Worm (Caenorhabditis elegans) whole organism, early embryonic: Measurements from ENCODE around the gene T01D1.3.

ENCODE experiments used
- B0310.2 ChIP-seq: sonication (generic microtip); optimal IDR thresholded peaks from 2 replicates; lab custom pipeline; 2016; ENCODE audit warnings: mild to moderate bottlenecking, missing genetic modification characterization, missing compliant biosample characterization
- F13C5.2 ChIP-seq: sonication (generic microtip); optimal IDR thresholded peaks from 2 replicates; lab custom pipeline; 2017; ENCODE audit warnings: mild to moderate bottlenecking, missing genetic modification characterization, inconsistent platforms, missing compliant biosample characterization
- aly-1 ChIP-seq: sonication (generic microtip); optimal IDR thresholded peaks from 2 replicates; lab custom pipeline; 2016; ENCODE audit warnings: missing genetic modification characterization, missing compliant biosample characterization
- ama-1 ChIP-seq: fragments of 150-350 bp; optimal IDR thresholded peaks from 2 replicates; lab custom pipeline; 2014
- ceh-13 ChIP-seq: fragments of 200-800 bp; sonication (Bioruptor generic); optimal IDR thresholded peaks from 2 replicates; lab custom pipeline; 2018; ENCODE audit warnings: mild to moderate bottlenecking, missing genetic modification characterization, missing compliant biosample characterization
- ceh-36 ChIP-seq: sonication (generic microtip); optimal IDR thresholded peaks from 2 replicates; lab custom pipeline; 2016; ENCODE audit warnings: missing genetic modification characterization, inconsistent platforms, missing compliant biosample characterization
- ets-7 ChIP-seq: sonication (generic microtip); optimal IDR thresholded peaks from 2 replicates; lab custom pipeline; 2016; ENCODE audit warnings: missing genotype, missing genetic modification characterization, missing compliant biosample characterization
- flt-1 ChIP-seq: fragments of 200-800 bp; sonication (Bioruptor generic); IDR thresholded peaks from 2 replicates; pipeline ENCODE4 v1.3.6; 2022; ENCODE audit warnings: missing genetic modification characterization, missing compliant biosample characterization
- hmbx-1 ChIP-seq: sonication (generic microtip); optimal IDR thresholded peaks from 2 replicates; lab custom pipeline; 2016; ENCODE audit warnings: mild to moderate bottlenecking, missing genetic modification characterization, missing compliant biosample characterization
- hmg-4 ChIP-seq: fragments of 200-800 bp; sonication (Bioruptor generic); optimal IDR thresholded peaks from 2 replicates; lab custom pipeline; 2018; ENCODE audit warnings: mild to moderate bottlenecking, missing genetic modification characterization, missing compliant biosample characterization
- hnd-1 ChIP-seq: sonication (generic microtip); optimal IDR thresholded peaks from 2 replicates; lab custom pipeline; 2016; ENCODE audit warnings: missing genetic modification characterization, missing compliant biosample characterization
- pes-1 ChIP-seq: fragments of 200-800 bp; sonication (Bioruptor generic); IDR thresholded peaks from 2 replicates; pipeline ENCODE4 v1.3.6; 2022; ENCODE audit warnings: missing genetic modification reagents, missing genetic modification characterization, missing compliant biosample characterization
- scrt-1 ChIP-seq: fragments of 200-800 bp; sonication (Bioruptor generic); IDR thresholded peaks from 2 replicates; pipeline ENCODE4 v1.3.6; 2022; ENCODE audit warnings: missing genetic modification characterization, missing compliant biosample characterization
- sea-1 ChIP-seq: fragments of 200-800 bp; sonication (Bioruptor generic); conservative IDR thresholded peaks from 2 replicates; pipeline ENCODE4 v1.3.6; 2022; ENCODE audit warnings: missing genetic modification characterization, missing compliant biosample characterization
- tbx-11 ChIP-seq: fragments of 200-800 bp; sonication (Bioruptor generic); IDR thresholded peaks from 2 replicates; pipeline ENCODE4 v1.3.6; 2022; ENCODE audit warnings: missing genetic modification characterization, missing compliant biosample characterization
- tbx-37 ChIP-seq: fragments of 200-800 bp; sonication (Bioruptor generic); conservative IDR thresholded peaks from 2 replicates; pipeline ENCODE4 v1.3.6; 2022; ENCODE audit warnings: missing genetic modification reagents, missing genetic modification characterization, missing compliant biosample characterization
- tra-4 ChIP-seq: sonication (generic microtip); optimal IDR thresholded peaks from 2 replicates; lab custom pipeline; 2017; ENCODE audit warnings: missing genetic modification characterization, missing compliant biosample characterization

T01D1.3 gene

DNA sequence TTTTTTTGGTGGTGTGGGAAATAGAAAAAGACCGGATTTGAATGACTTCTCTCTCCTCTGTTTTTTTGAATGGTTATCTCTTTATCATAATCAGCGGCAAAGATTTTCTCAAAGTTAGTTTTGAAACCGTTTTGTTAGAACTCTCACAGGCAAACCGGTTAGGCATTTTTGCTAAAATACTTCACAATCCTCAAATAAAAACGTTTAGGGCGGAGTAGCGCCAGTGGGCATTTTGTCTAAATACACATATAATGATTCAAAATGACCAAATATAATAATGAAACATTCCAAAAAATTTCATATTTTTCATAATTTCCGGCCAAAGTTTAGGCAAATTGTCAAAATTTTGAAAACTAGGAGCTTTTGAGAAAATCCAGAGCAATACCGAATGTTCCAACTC lies at the start of gene T01D1.3:
Gene T01D1.3, minus strand, starts transcription at position 101 of the 400 bp plus-strand sequence.
- TF ChIP-seq flt-1 (GFP tag; lab: Robert Waterston, UW), result no peak
- no peak for TF ChIP-seq F13C5.2 (tag; lab: Kevin White, UChicago)
- no peak for TF ChIP-seq tbx-11 (GFP tag; lab: Robert Waterston, UW)
- no peak for TF ChIP-seq tbx-37
- TF ChIP-seq tra-4, result no peak
- no peak for TF ChIP-seq aly-1 (tag; lab: Kevin White, UChicago)

DNA sequence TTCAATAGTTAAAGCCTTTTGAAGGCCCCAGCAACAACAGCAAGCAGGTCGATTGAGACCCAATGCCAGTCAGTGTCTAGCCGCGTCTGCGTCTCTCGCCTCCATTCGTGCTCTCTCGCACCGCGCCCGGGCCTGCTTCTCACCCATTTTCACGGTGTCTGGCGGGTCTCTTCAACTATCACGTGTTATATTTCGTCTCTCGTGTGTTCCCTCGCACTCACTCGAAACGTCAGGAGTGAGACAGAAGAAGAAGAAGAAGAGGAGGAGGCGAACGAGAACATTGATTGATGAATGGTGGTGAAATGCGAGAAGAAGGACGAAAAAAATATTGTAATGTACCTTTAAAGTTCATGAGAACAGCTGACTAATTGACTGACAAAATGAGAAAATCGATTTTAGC lies 45.4 kb upstream of the T01D1.3 start:
- TF ChIP-seq ets-7 (tag; lab: Kevin White, UChicago), result no peak
- no peak for TF ChIP-seq F13C5.2 (tag; lab: Kevin White, UChicago)
- no peak for TF ChIP-seq tbx-11 (GFP tag; lab: Robert Waterston, UW)
- no peak for TF ChIP-seq ama-1 (lab: Kevin White, UChicago)
- TF ChIP-seq B0310.2 (tag; lab: Kevin White, UChicago), result no peak
- no peak for TF ChIP-seq sea-1 (GFP tag; lab: Robert Waterston, UW)
- TF ChIP-seq hmbx-1 (tag; lab: Kevin White, UChicago), result no peak
- TF ChIP-seq ceh-36, result no peak
- TF ChIP-seq hmg-4 (GFP tag; lab: Kevin White, UChicago), result peak; percentile 58
- TF ChIP-seq tra-4, result no peak
- TF ChIP-seq aly-1 (tag; lab: Kevin White, UChicago), result peak; percentile 45

DNA sequence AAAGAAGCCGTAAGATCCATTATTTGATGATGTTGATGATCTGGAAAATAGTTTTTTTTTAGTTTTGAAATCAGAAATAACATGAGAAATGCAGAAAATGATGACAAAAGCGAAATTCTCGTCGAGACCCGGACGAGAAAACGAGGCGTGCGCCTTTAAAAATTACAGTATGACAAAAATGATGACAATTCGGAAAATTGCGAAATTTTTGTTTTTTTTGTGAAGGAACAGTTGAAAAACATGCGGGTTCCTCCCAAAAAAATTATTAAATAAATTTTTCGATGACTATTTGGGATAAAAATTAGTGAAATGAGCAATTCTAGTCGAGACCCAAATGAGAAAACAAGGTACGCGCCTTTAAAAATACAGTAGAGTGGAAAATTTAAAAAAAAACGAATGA lies 44.8 kb upstream of the T01D1.3 start, which contains the start of gene ubxn-3:
Gene ubxn-3, minus strand, starts transcription at position 66 of the 400 bp plus-strand sequence.
- TF ChIP-seq tbx-11 (GFP tag; lab: Robert Waterston, UW) (no peak), ets-7 (tag; lab: Kevin White, UChicago) (no peak), F13C5.2 (tag; lab: Kevin White, UChicago) (no peak), ceh-13 (GFP tag; lab: Kevin White, UChicago) (no peak), hmg-4 (GFP tag; lab: Kevin White, UChicago) (no peak), hnd-1 (tag; lab: Kevin White, UChicago) (no peak), aly-1 (tag; lab: Kevin White, UChicago) (no peak), hmbx-1 (tag; lab: Kevin White, UChicago) (no peak), ceh-36 (no peak), tra-4 (no peak), pes-1 (GFP tag; lab: Robert Waterston, UW) (no peak), sea-1 (GFP tag; lab: Robert Waterston, UW) (no peak), flt-1 (GFP tag; lab: Robert Waterston, UW) (no peak), tbx-37 (no peak), B0310.2 (tag; lab: Kevin White, UChicago) (no peak), scrt-1 (GFP tag; lab: Robert Waterston, UW) (no peak), ama-1 (lab: Kevin White, UChicago) (no peak)

DNA sequence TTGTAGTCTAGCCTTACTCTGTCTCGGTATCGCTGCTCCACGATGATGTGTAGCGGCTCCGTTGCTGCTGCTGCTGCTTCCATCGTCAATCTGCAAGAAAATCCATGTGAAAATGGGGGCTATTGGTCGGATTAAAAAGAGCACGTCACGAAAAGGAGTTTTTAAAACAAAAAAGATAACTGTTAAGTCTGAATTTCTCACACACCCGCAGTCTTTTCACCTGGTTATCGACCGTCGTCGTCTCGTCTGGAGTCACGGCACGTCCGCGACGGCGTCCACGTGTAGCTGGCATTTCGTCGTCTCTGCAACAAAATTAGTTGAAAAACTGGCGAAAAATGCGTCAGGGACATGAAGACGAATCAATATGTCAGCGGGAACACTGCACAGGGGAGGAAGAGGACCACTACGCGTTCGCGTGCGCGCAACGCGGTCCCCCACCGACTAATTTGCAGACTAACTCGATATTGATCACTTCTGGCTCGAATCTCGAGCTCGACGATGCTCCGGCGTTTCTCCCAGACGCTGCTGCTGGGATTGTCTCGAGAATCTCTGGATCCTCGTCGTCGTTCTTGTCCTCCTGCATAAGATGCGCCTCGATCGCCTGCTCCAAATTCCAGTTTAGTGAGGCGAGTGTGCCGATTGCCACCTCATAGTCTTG lies 44.2 kb upstream of the T01D1.3 start:
- TF ChIP-seq ama-1 (lab: Kevin White, UChicago), result no peak
- no peak for TF ChIP-seq pes-1 (GFP tag; lab: Robert Waterston, UW)
- TF ChIP-seq tra-4, result no peak
- no peak for TF ChIP-seq tbx-37
- TF ChIP-seq tbx-11 (GFP tag; lab: Robert Waterston, UW), result no peak
- no peak for TF ChIP-seq hmbx-1 (tag; lab: Kevin White, UChicago)
- TF ChIP-seq B0310.2 (tag; lab: Kevin White, UChicago), result no peak
- TF ChIP-seq scrt-1 (GFP tag; lab: Robert Waterston, UW), result no peak
- no peak for TF ChIP-seq hmg-4 (GFP tag; lab: Kevin White, UChicago)
- TF ChIP-seq ceh-36, result no peak
- TF ChIP-seq sea-1 (GFP tag; lab: Robert Waterston, UW), result no peak
- TF ChIP-seq F13C5.2 (tag; lab: Kevin White, UChicago), result no peak
- no peak for TF ChIP-seq hnd-1 (tag; lab: Kevin White, UChicago)
- no peak for TF ChIP-seq aly-1 (tag; lab: Kevin White, UChicago)
- TF ChIP-seq ets-7 (tag; lab: Kevin White, UChicago), result no peak
- no peak for TF ChIP-seq ceh-13 (GFP tag; lab: Kevin White, UChicago)

DNA sequence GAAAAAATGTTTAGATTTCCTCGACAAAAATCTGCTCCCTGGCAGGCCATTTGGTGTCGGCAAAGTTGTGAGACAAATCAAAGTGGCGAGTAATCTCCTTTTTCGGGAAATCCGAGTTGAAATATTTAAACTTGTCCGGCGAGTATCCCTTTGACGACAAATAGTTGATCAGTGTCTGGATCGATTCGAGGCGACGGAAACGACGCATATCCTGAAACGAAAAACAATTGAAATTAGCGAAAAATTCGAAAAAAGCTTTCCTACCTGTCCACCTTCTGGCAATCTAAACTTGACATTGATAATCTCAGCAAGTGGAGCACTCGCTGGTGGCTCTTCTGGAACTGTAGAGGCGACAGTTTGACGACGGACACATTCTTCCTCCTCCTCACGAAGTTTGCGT lies 41.5 kb upstream of the T01D1.3 start:
- TF ChIP-seq scrt-1 (GFP tag; lab: Robert Waterston, UW) (no peak), aly-1 (tag; lab: Kevin White, UChicago) (no peak), pes-1 (GFP tag; lab: Robert Waterston, UW) (no peak), tbx-37 (no peak), ets-7 (tag; lab: Kevin White, UChicago) (no peak), flt-1 (GFP tag; lab: Robert Waterston, UW) (no peak), tra-4 (no peak), sea-1 (GFP tag; lab: Robert Waterston, UW) (no peak), tbx-11 (GFP tag; lab: Robert Waterston, UW) (no peak), F13C5.2 (tag; lab: Kevin White, UChicago) (no peak), ama-1 (lab: Kevin White, UChicago) (no peak), B0310.2 (tag; lab: Kevin White, UChicago) (no peak), ceh-36 (no peak), ceh-13 (GFP tag; lab: Kevin White, UChicago) (no peak), hmbx-1 (tag; lab: Kevin White, UChicago) (no peak), hmg-4 (GFP tag; lab: Kevin White, UChicago) (no peak), hnd-1 (tag; lab: Kevin White, UChicago) (no peak)

DNA sequence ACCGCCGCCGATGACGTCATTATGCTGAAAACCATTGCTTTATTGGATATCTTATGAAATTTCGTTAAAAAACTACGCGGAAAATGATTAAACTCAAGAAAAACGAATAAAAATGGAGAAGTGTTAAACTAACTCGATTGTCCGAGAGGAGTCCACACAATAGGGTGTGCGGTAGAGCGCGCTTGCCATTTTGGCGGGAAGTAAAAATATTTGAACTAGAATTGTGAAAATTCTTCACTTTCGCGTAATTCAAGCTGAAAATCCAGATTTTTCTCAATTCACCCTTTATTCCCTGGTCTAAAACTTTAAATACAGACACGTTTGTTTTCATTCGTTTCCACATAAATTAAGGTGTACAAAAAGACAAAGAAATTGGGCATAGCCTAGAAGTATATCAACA lies 40.8 kb upstream of the T01D1.3 start, which contains the start of gene F48A11.4:
Gene F48A11.4, minus strand, starts transcription at position 24 of the 400 bp plus-strand sequence.
- TF ChIP-seq hnd-1 (tag; lab: Kevin White, UChicago) (no peak), hmg-4 (GFP tag; lab: Kevin White, UChicago) (peak; percentile 44), tbx-37 (peak; percentile 52), B0310.2 (tag; lab: Kevin White, UChicago) (no peak), pes-1 (GFP tag; lab: Robert Waterston, UW) (peak; percentile 11; the same call in 1 of the 2 replicates), scrt-1 (GFP tag; lab: Robert Waterston, UW) (no peak), ceh-36 (no peak), ceh-13 (GFP tag; lab: Kevin White, UChicago) (no peak), ets-7 (tag; lab: Kevin White, UChicago) (no peak), flt-1 (GFP tag; lab: Robert Waterston, UW) (peak; percentile 57; the same call in 1 of the 2 replicates), hmbx-1 (tag; lab: Kevin White, UChicago) (peak; percentile 47), ama-1 (lab: Kevin White, UChicago) (no peak), aly-1 (tag; lab: Kevin White, UChicago) (no peak), tra-4 (no peak), F13C5.2 (tag; lab: Kevin White, UChicago) (peak; percentile 77), sea-1 (GFP tag; lab: Robert Waterston, UW) (0 out of 2 replicates have a peak, but pooled peaks have one; percentile 41), tbx-11 (GFP tag; lab: Robert Waterston, UW) (0 out of 2 replicates have a peak, but pooled peaks have one; percentile 23)
